Fruit fly (Drosophila melanogaster) whole organism, pupa: Measurements from ENCODE around the gene laza.
A peak's percentile ranks its signal among the peaks of the same experiment; 100 is the strongest.

Source experiments
- CG10348 ChIP-seq: fragments of 200-800 bp; sonication (Bioruptor generic); IDR thresholded peaks from 2 replicates; pipeline ENCODE4 v1.3.6; 2022; ENCODE audit warnings: missing biosample characterization, missing genetic modification characterization
- CG12605 ChIP-seq: fragments of 200-800 bp; sonication (Bioruptor generic); IDR thresholded peaks from 2 replicates; pipeline ENCODE4 v1.3.6; 2022; ENCODE audit warnings: missing biosample characterization, missing genetic modification characterization
- CG13204 ChIP-seq: fragments of 200-800 bp; sonication (Bioruptor generic); optimal IDR thresholded peaks from 2 replicates; lab custom pipeline; 2018; ENCODE audit warnings: missing biosample characterization, mild to moderate bottlenecking, missing genetic modification characterization, moderate library complexity
- CG15710 ChIP-seq: fragments of 200-800 bp; sonication (Bioruptor generic); optimal IDR thresholded peaks from 2 replicates; lab custom pipeline; 2018; ENCODE audit warnings: missing biosample characterization, mild to moderate bottlenecking, missing genetic modification characterization, moderate library complexity
- CG17806 ChIP-seq: fragments of 200-800 bp; sonication (Bioruptor generic); optimal IDR thresholded peaks from 2 replicates; lab custom pipeline; 2018; ENCODE audit warnings: missing biosample characterization, mild to moderate bottlenecking, missing genetic modification characterization, moderate library complexity
- CG32121 ChIP-seq: fragments of 200-800 bp; sonication (Bioruptor generic); IDR thresholded peaks from 2 replicates; pipeline ENCODE4 v1.3.6; 2022; ENCODE audit warnings: missing biosample characterization, missing genetic modification characterization
- CG34367 ChIP-seq: fragments of 200-800 bp; sonication (Bioruptor generic); optimal IDR thresholded peaks from 2 replicates; lab custom pipeline; 2018; ENCODE audit warnings: missing biosample characterization, mild to moderate bottlenecking, missing genetic modification characterization
- CG4496 ChIP-seq: fragments of 200-800 bp; sonication (Bioruptor generic); IDR thresholded peaks from 3 replicates; pipeline ENCODE4 v1.3.6; 2022; ENCODE audit warnings: missing biosample characterization, missing genetic modification characterization
- CG8159 ChIP-seq: fragments of 200-800 bp; sonication (Bioruptor generic); optimal IDR thresholded peaks from 3 replicates; lab custom pipeline; 2018; ENCODE audit warnings: missing biosample characterization, mild to moderate bottlenecking, missing genetic modification characterization, moderate library complexity
- CG8301 ChIP-seq: fragments of 200-800 bp; sonication (Bioruptor generic); optimal IDR thresholded peaks from 2 replicates; lab custom pipeline; 2018; ENCODE audit warnings: missing biosample characterization, mild to moderate bottlenecking, missing genetic modification characterization
- CG9948 ChIP-seq: fragments of 200-800 bp; sonication (Bioruptor generic); optimal IDR thresholded peaks from 2 replicates; lab custom pipeline; 2018; ENCODE audit warnings: missing biosample characterization, mild to moderate bottlenecking, missing genetic modification characterization, moderate library complexity
- D1 ChIP-seq: fragments of 200-800 bp; sonication (Bioruptor generic); optimal IDR thresholded peaks from 2 replicates; lab custom pipeline; 2018; ENCODE audit warnings: missing biosample characterization, mild to moderate bottlenecking, missing genetic modification characterization, moderate library complexity
- EcR ChIP-seq: fragments of 200-800 bp; sonication (Bioruptor generic); optimal IDR thresholded peaks from 3 replicates; lab custom pipeline; 2019; ENCODE audit warnings: missing biosample characterization, missing genetic modification characterization, mild to moderate bottlenecking, moderate library complexity, missing genetic modification reagents
- Ets98B ChIP-seq: fragments of 200-800 bp; sonication (Bioruptor generic); IDR thresholded peaks from 2 replicates; pipeline ENCODE4 v1.3.6; 2022; ENCODE audit warnings: missing biosample characterization, missing genetic modification characterization
- Pif1A ChIP-seq: fragments of 200-800 bp; sonication (Bioruptor generic); optimal IDR thresholded peaks from 3 replicates; lab custom pipeline; 2016; ENCODE audit warnings: missing biosample characterization, missing genetic modification characterization
- Pif1B ChIP-seq: fragments of 200-800 bp; sonication (Bioruptor generic); optimal IDR thresholded peaks from 3 replicates; lab custom pipeline; 2016; ENCODE audit warnings: missing biosample characterization, missing genetic modification characterization
- Snoo ChIP-seq: fragments of 200-800 bp; sonication (Bioruptor generic); optimal IDR thresholded peaks from 3 replicates; lab custom pipeline; 2017; ENCODE audit warnings: missing biosample characterization, mild to moderate bottlenecking, missing genetic modification characterization, inconsistent platforms
- fd96Ca ChIP-seq: fragments of 200-800 bp; sonication (Bioruptor generic); IDR thresholded peaks from 3 replicates; pipeline ENCODE4 v1.3.6; 2022; ENCODE audit warnings: missing biosample characterization, missing genetic modification characterization
- gl ChIP-seq: fragments of 200-800 bp; sonication (Bioruptor generic); optimal IDR thresholded peaks from 2 replicates; lab custom pipeline; 2018; ENCODE audit warnings: missing biosample characterization, mild to moderate bottlenecking, missing genetic modification characterization
- rn ChIP-seq: fragments of 200-800 bp; sonication (Bioruptor generic); IDR thresholded peaks from 2 replicates; pipeline ENCODE4 v1.3.6; 2022; ENCODE audit warnings: missing biosample characterization, missing genetic modification characterization

Gene laza

dm6 chr3L:22458898-22459524, 1.9 kb downstream of the laza start:
- TF ChIP-seq gl (no peak), CG13204 (GFP tag; lab: Kevin White, UChicago) (peak; percentile 86)

- no peak for TF ChIP-seq Ets98B
- TF ChIP-seq gl: no peak
- TF ChIP-seq EcR: no peak
- no peak for TF ChIP-seq CG8301
- TF ChIP-seq rn (GFP tag; lab: Robert Waterston, UW): no peak
- TF ChIP-seq Pif1B (GFP tag; lab: Kevin White, UChicago): no peak
- no peak for TF ChIP-seq Pif1A
- no peak for TF ChIP-seq CG12605
- no peak for TF ChIP-seq fd96Ca (GFP tag; lab: Robert Waterston, UW)
Measured at dm6 chr3L:22458271-22458670, 2.7 kb downstream of the laza start.

- TF ChIP-seq CG8159 (tag; lab: Kevin White, UChicago): no peak
- TF ChIP-seq EcR: no peak
Measured at dm6 chr3L:22455953-22456488, 4.9 kb downstream of the laza start.

- TF ChIP-seq CG4496 (GFP tag; lab: Robert Waterston, UW) (no peak), D1 (tag; lab: Kevin White, UChicago) (no peak), rn (GFP tag; lab: Robert Waterston, UW) (no peak), CG12605 (no peak), CG32121 (GFP tag; lab: Robert Waterston, UW) (no peak), Snoo (tag; lab: Kevin White, UChicago) (no peak), fd96Ca (GFP tag; lab: Robert Waterston, UW) (no peak), CG9948 (tag; lab: Kevin White, UChicago) (no peak), Ets98B (no peak), CG15710 (tag; lab: Kevin White, UChicago) (no peak), Pif1A (no peak), CG8301 (no peak), CG10348 (GFP tag; lab: Robert Waterston, UW) (no peak), CG34367 (tag; lab: Kevin White, UChicago) (no peak), CG17806 (no peak), CG8159 (tag; lab: Kevin White, UChicago) (no peak), gl (no peak), CG13204 (GFP tag; lab: Kevin White, UChicago) (no peak), EcR (no peak)
- TF ChIP-seq, all 21 proteins: peak for 0
Measured at dm6 chr3L:22454368-22454767, 6.6 kb downstream of the laza start, which contains the start of gene CG11449. Gene CG11449 (plus strand): TSS chr3L:22454373.

DNA sequence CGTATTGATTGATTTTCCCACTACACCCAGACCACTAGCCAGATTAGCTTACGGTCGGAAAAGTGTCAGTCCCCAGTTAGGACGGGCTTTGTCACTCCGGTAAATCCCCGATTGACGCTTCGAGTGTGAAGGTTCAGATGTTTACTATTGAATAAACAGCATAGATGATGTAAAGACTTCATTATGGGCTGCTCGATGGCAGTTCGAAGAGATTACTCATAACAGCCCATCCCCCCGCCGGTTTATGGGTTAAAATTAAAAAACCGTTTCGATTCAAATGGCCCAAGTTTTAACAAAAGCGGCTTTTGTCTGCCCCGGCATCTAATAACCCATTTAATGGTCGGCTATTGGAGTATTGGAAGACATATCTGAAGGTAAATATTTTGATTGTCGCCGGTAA, 23.8 kb downstream of the laza start:
- TF ChIP-seq fd96Ca (GFP tag; lab: Robert Waterston, UW) (no peak), D1 (tag; lab: Kevin White, UChicago) (no peak), EcR (no peak), CG8301 (no peak)

DNA sequence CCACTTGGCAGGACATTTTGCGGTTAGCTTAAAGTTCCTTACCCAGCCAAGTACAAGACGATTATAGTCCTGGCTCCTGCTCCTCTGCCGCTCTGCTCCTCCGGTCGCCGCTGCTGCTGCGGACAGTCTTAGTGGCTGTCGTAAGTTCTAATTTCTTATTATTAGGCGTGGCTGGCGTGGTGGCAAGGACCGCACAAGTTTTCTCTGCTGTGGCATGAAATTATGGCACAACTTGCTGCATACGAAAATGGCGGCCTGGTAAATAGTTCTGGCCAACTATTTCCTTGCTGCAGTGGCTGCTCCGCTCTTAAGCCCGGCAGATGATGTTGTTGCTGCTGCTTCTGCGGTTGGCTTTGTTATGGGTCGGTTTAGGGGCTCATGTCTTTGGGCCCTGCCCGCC, 36.2 kb downstream of the laza start:
- TF ChIP-seq CG17806 (no peak), Ets98B (no peak), gl (no peak), fd96Ca (GFP tag; lab: Robert Waterston, UW) (no peak), CG12605 (no peak), CG34367 (tag; lab: Kevin White, UChicago) (no peak), CG32121 (GFP tag; lab: Robert Waterston, UW) (no peak), CG10348 (GFP tag; lab: Robert Waterston, UW) (no peak), rn (GFP tag; lab: Robert Waterston, UW) (no peak), CG13204 (GFP tag; lab: Kevin White, UChicago) (no peak), Pif1A (no peak)
- TF ChIP-seq, all 21 proteins: peak for 0

DNA sequence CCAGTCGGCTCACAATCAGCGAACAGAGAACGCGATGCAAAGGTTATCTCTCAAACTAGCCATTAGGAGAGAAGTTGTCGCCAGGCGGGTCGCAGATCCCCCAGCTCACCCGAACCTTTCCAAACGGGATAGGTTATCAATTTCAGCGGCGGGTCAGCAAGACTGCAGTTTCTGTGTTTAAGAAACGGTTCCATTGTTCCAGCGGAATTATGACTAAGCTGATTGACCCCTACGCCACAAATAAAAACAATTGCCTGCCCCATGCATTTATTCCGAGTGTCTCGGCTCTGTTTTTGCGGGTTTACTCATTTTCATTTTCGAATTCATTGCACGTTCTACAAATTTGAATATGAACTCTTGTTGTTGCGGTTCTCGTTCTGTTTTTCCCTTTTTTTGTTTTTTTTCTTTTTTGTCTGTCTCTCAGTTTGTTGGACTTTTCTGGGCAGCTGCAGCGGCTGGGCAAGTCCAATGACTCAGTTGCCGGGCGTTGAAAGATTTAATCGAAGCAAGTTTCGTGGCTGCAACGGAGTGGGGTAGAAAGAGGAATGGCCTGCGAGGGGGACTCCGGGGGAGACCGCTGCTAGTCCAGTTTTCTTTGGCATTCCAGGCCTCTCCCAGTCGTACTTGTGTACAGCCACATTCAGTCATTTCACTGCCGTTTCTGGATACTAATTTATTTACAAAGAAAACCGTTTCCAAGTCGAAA, 40.2 kb downstream of the laza start:
- no peak for TF ChIP-seq CG8301
- peak; percentile 35 for TF ChIP-seq CG8159 (tag; lab: Kevin White, UChicago)
- peak; percentile 5 for TF ChIP-seq Pif1A
- TF ChIP-seq CG12605: peak; percentile 41
- TF ChIP-seq Snoo (tag; lab: Kevin White, UChicago): no peak
- TF ChIP-seq D1 (tag; lab: Kevin White, UChicago): no peak
- TF ChIP-seq fd96Ca (GFP tag; lab: Robert Waterston, UW): peak; percentile 11; the same call in 1 of the 3 replicates
- TF ChIP-seq CG4496 (GFP tag; lab: Robert Waterston, UW): peak; percentile 50; the same call in 1 of the 3 replicates
- TF ChIP-seq Pif1B (GFP tag; lab: Kevin White, UChicago): peak; percentile 24
- peak; percentile 32 for TF ChIP-seq gl
- peak; percentile 26 for TF ChIP-seq CG34367 (tag; lab: Kevin White, UChicago)
- peak; percentile 53 for TF ChIP-seq CG15710 (tag; lab: Kevin White, UChicago)
- TF ChIP-seq CG13204 (GFP tag; lab: Kevin White, UChicago): peak; percentile 84
- TF ChIP-seq EcR: peak; percentile 96
